Worm (Caenorhabditis elegans) whole organism, L3 larva: ENCODE data around the gene C47E12.3.

Experiments used
- R02D3.7 ChIP-seq: fragments of 150-350 bp; optimal IDR thresholded peaks from 2 replicates; lab custom pipeline; 2014; ENCODE audit warnings: missing biosample characterization, missing genetic modification characterization
- ZK546.5 ChIP-seq: sonication (generic microtip); optimal IDR thresholded peaks from 2 replicates; lab custom pipeline; 2017; ENCODE audit warnings: missing biosample characterization, missing genetic modification characterization
- fos-1 ChIP-seq: fragments of 150-350 bp; optimal IDR thresholded peaks from 2 replicates; lab custom pipeline; 2014; ENCODE audit warnings: missing biosample characterization, missing genetic modification characterization
- lin-15B ChIP-seq: fragments of 150-350 bp; optimal IDR thresholded peaks from 2 replicates; lab custom pipeline; 2014; ENCODE audit warnings: missing biosample characterization, missing genetic modification characterization
- lin-39 ChIP-seq: fragments of 150-350 bp; optimal IDR thresholded peaks from 2 replicates; lab custom pipeline; 2018; ENCODE audit warnings: missing biosample characterization, missing genetic modification reagents, missing genetic modification characterization
- nhr-11 ChIP-seq: fragments of 150-350 bp; optimal IDR thresholded peaks from 2 replicates; lab custom pipeline; 2014; ENCODE audit warnings: missing biosample characterization, missing genetic modification characterization
- nhr-67 ChIP-seq: fragments of 150-350 bp; optimal IDR thresholded peaks from 2 replicates; lab custom pipeline; 2014; ENCODE audit warnings: missing biosample characterization, missing genetic modification characterization
- snpc-4 ChIP-seq: fragments of 150-350 bp; optimal IDR thresholded peaks from 2 replicates; lab custom pipeline; 2014; ENCODE audit warnings: missing biosample characterization, missing genetic modification characterization
- unc-39 ChIP-seq: sonication (generic microtip); optimal IDR thresholded peaks from 4 replicates; lab custom pipeline; 2017; ENCODE audit warnings: missing biosample characterization, missing genetic modification characterization

- TF ChIP-seq unc-39 (tag; lab: Kevin White, UChicago) = no peak
- TF ChIP-seq lin-39 (tag; lab: Kevin White, UChicago) = no peak
- TF ChIP-seq nhr-67 = no peak
- TF ChIP-seq snpc-4 = no peak
- TF ChIP-seq nhr-11 (tag; lab: Kevin White, UChicago) = no peak
- TF ChIP-seq R02D3.7 (tag; lab: Kevin White, UChicago) = no peak
- TF ChIP-seq fos-1 (tag; lab: Kevin White, UChicago) = no peak
- no peak for TF ChIP-seq lin-15B (tag; lab: Kevin White, UChicago)
- TF ChIP-seq ZK546.5 (tag; lab: Kevin White, UChicago) = no peak
Measured at ce11 chrIV:10027566-10027965, 25.9 kb upstream of the C47E12.3 start, which contains the start of gene gipc-2.
